Worm (Caenorhabditis elegans) whole organism, L1 larva: ENCODE data around the gene T22F3.8.

ENCODE experiments used
- C04F5.9 ChIP-seq: sonication (generic microtip); optimal IDR thresholded peaks from 2 replicates; lab custom pipeline; 2016; ENCODE audit warnings: missing genetic modification characterization, missing compliant biosample characterization
- aly-2 ChIP-seq: fragments of 150-350 bp; optimal IDR thresholded peaks from 2 replicates; lab custom pipeline; 2014; ENCODE audit warnings: missing biosample characterization, missing genetic modification characterization
- ceh-63 ChIP-seq: fragments of 200-800 bp; sonication (Bioruptor generic); optimal IDR thresholded peaks from 2 replicates; lab custom pipeline; 2018; ENCODE audit warnings: mild to moderate bottlenecking, missing genetic modification characterization, missing compliant biosample characterization
- ceh-82 ChIP-seq, 3 experiments: fragments of 150-350 bp in 1 of 3; sonication (generic microtip) in 2 of 3; optimal IDR thresholded peaks; 2 replicates each; lab custom pipeline; 2014 to 2017; ENCODE audit warnings: missing biosample characterization in 3 of 3, missing genetic modification characterization in 3 of 3
- ceh-88 ChIP-seq: fragments of 200-800 bp; sonication (Bioruptor generic); IDR thresholded peaks from 2 replicates; pipeline ENCODE4 v1.3.6; 2022; ENCODE audit warnings: missing genetic modification characterization, missing compliant biosample characterization
- dsc-1 ChIP-seq: sonication (generic microtip); optimal IDR thresholded peaks from 2 replicates; lab custom pipeline; 2016; ENCODE audit warnings: mild to moderate bottlenecking, missing genetic modification characterization, missing compliant biosample characterization
- efl-1 ChIP-seq, 4 experiments: fragments of 150-350 bp; optimal IDR thresholded peaks in 3 of 4; peaks in 1 of 4; 1 replicate in 1 of 4; 2 replicates in 3 of 4; lab custom pipeline; 2014; ENCODE audit warnings: missing biosample characterization in 2 of 4, missing genetic modification characterization in 2 of 4, missing genetic modification reagents in 2 of 4
- egl-27 ChIP-seq, 2 experiments: fragments of 150-350 bp in 1 of 2; sonication (generic microtip); optimal IDR thresholded peaks; 3 replicates each; lab custom pipeline; 2017 to 2018; ENCODE audit warnings: missing biosample characterization in 2 of 2, missing genetic modification characterization in 2 of 2, missing genetic modification reagents in 2 of 2
- elt-2 ChIP-seq: sonication (generic microtip); optimal IDR thresholded peaks from 2 replicates; lab custom pipeline; 2016; ENCODE audit warnings: missing genetic modification characterization, mild to moderate bottlenecking, inconsistent platforms, missing compliant biosample characterization, missing genetic modification reagents
- fkh-8 ChIP-seq: sonication (generic microtip); optimal IDR thresholded peaks from 2 replicates; lab custom pipeline; 2016; ENCODE audit warnings: mild to moderate bottlenecking, missing genetic modification characterization, missing compliant biosample characterization
- grh-1 ChIP-seq: fragments of 200-800 bp; sonication (Bioruptor generic); IDR thresholded peaks from 2 replicates; pipeline ENCODE4 v1.3.6; 2022; ENCODE audit warnings: missing genetic modification reagents, missing genetic modification characterization, missing compliant biosample characterization
- hpl-2 ChIP-seq: fragments of 150-350 bp; optimal IDR thresholded peaks from 2 replicates; lab custom pipeline; 2014; ENCODE audit warnings: missing biosample characterization, missing genetic modification reagents, missing genetic modification characterization
- isw-1 ChIP-seq: fragments of 200-800 bp; sonication (Bioruptor generic); IDR thresholded peaks from 2 replicates; pipeline ENCODE4 v1.3.6; 2022; ENCODE audit warnings: missing genetic modification characterization, missing compliant biosample characterization
- jun-1 ChIP-seq: fragments of 150-350 bp; optimal IDR thresholded peaks from 2 replicates; lab custom pipeline; 2014; ENCODE audit warnings: missing biosample characterization, missing genetic modification reagents, missing genetic modification characterization
- lin-13 ChIP-seq: fragments of 150-350 bp; optimal IDR thresholded peaks from 2 replicates; lab custom pipeline; 2014; ENCODE audit warnings: missing biosample characterization, missing genetic modification reagents, missing genetic modification characterization
- lin-14 ChIP-seq: fragments of 200-800 bp; sonication (Bioruptor generic); optimal IDR thresholded peaks from 2 replicates; lab custom pipeline; 2018; ENCODE audit warnings: mild to moderate bottlenecking, missing genetic modification characterization, moderate library complexity, missing compliant biosample characterization
- lin-35 ChIP-seq, 2 experiments: fragments of 150-350 bp; optimal IDR thresholded peaks; 2 replicates each; lab custom pipeline; 2014; ENCODE audit warnings: missing biosample characterization in 2 of 2, missing genetic modification characterization in 2 of 2, missing genetic modification reagents in 2 of 2
- lin-39 ChIP-seq: fragments of 150-350 bp; optimal IDR thresholded peaks from 2 replicates; lab custom pipeline; 2014; ENCODE audit warnings: missing biosample characterization, missing genetic modification reagents, missing genetic modification characterization
- mdl-1 ChIP-seq, 2 experiments: fragments of 150-350 bp; optimal IDR thresholded peaks; 2 replicates each; lab custom pipeline; 2014 to 2017; ENCODE audit warnings: missing biosample characterization in 2 of 2, missing genetic modification characterization in 2 of 2, inconsistent platforms in 1 of 2
- mef-2 ChIP-seq: fragments of 150-350 bp; optimal IDR thresholded peaks from 2 replicates; lab custom pipeline; 2014; ENCODE audit warnings: missing biosample characterization, missing genetic modification characterization
- nhr-12 ChIP-seq: sonication (generic microtip); optimal IDR thresholded peaks from 2 replicates; lab custom pipeline; 2017; ENCODE audit warnings: missing biosample characterization, missing genetic modification characterization
- nhr-19 ChIP-seq: fragments of 200-800 bp; sonication (Bioruptor generic); conservative IDR thresholded peaks from 2 replicates; pipeline ENCODE4 v1.3.6; 2022; ENCODE audit warnings: missing genetic modification characterization, missing compliant biosample characterization
- nhr-20 ChIP-seq: sonication (generic microtip); optimal IDR thresholded peaks from 2 replicates; lab custom pipeline; 2016; ENCODE audit warnings: mild to moderate bottlenecking, missing genetic modification characterization, missing compliant biosample characterization
- nhr-71 ChIP-seq: sonication (generic microtip); optimal IDR thresholded peaks from 2 replicates; lab custom pipeline; 2016; ENCODE audit warnings: mild to moderate bottlenecking, missing genetic modification characterization, moderate library complexity, missing compliant biosample characterization
- nhr-76 ChIP-seq: sonication (generic microtip); optimal IDR thresholded peaks from 2 replicates; lab custom pipeline; 2017; ENCODE audit warnings: missing biosample characterization, missing genetic modification characterization
- nhr-77 ChIP-seq: fragments of 150-350 bp; optimal IDR thresholded peaks from 2 replicates; lab custom pipeline; 2014; ENCODE audit warnings: missing biosample characterization, missing genetic modification characterization
- nhr-85 ChIP-seq: sonication (generic microtip); peaks from one replicate; lab custom pipeline; 2016; ENCODE audit warnings: missing genetic modification characterization, inconsistent platforms, missing compliant biosample characterization
- nhr-90 ChIP-seq: sonication (generic microtip); optimal IDR thresholded peaks from 2 replicates; lab custom pipeline; 2016; ENCODE audit warnings: mild to moderate bottlenecking, missing genetic modification characterization, missing compliant biosample characterization; ENCODE audit not compliant: poor library complexity
- pax-3 ChIP-seq: fragments of 200-800 bp; sonication (Bioruptor generic); optimal IDR thresholded peaks from 2 replicates; lab custom pipeline; 2018; ENCODE audit warnings: mild to moderate bottlenecking, missing genetic modification characterization, moderate library complexity, missing compliant biosample characterization
- skn-1 ChIP-seq: fragments of 150-350 bp; optimal IDR thresholded peaks from 2 replicates; lab custom pipeline; 2014; ENCODE audit warnings: missing biosample characterization, missing genetic modification characterization
- snu-23 ChIP-seq: sonication (generic microtip); optimal IDR thresholded peaks from 2 replicates; lab custom pipeline; 2016; ENCODE audit warnings: missing genetic modification characterization, missing compliant biosample characterization
- sox-4 ChIP-seq: sonication (generic microtip); optimal IDR thresholded peaks from 2 replicates; lab custom pipeline; 2016; ENCODE audit warnings: missing genetic modification characterization, missing compliant biosample characterization
- swsn-7 ChIP-seq: sonication (generic microtip); optimal IDR thresholded peaks from 2 replicates; lab custom pipeline; 2016; ENCODE audit warnings: missing genetic modification characterization, missing compliant biosample characterization
- unc-130 ChIP-seq: fragments of 150-350 bp; optimal IDR thresholded peaks from 2 replicates; lab custom pipeline; 2017; ENCODE audit warnings: missing biosample characterization, missing genetic modification characterization, inconsistent platforms
- xbp-1 ChIP-seq: sonication (generic microtip); optimal IDR thresholded peaks from 2 replicates; lab custom pipeline; 2016; ENCODE audit warnings: missing genetic modification characterization, missing compliant biosample characterization
- zag-1 ChIP-seq: fragments of 150-350 bp; optimal IDR thresholded peaks from 2 replicates; lab custom pipeline; 2014; ENCODE audit warnings: missing biosample characterization, missing genetic modification characterization
- ztf-11 ChIP-seq, 2 experiments: sonication (generic microtip); optimal IDR thresholded peaks; 2 replicates each; lab custom pipeline; 2016 to 2017; ENCODE audit warnings: missing genetic modification characterization in 2 of 2, missing biosample characterization in 1 of 2, missing compliant biosample characterization in 1 of 2

The T22F3.8 gene

ce11 chrV:3644193-3644693, 39.0 kb upstream of the T22F3.8 start, which contains the start of gene F59B1.8 (continued):
- TF ChIP-seq nhr-77 (tag; lab: Kevin White, UChicago) = peak; percentile 20
- peak; percentile 27 for TF ChIP-seq swsn-7 (tag; lab: Kevin White, UChicago)
- TF ChIP-seq unc-130 (tag; lab: Kevin White, UChicago) = no peak
- TF ChIP-seq, all 84 proteins: peak for 22

ce11 chrV:3639873-3640272, 34.6 kb upstream of the T22F3.8 start:
- TF ChIP-seq sox-4 (tag; lab: Kevin White, UChicago) (peak; percentile 37), nhr-85 (tag; lab: Kevin White, UChicago) (no peak), isw-1 (GFP tag; lab: Robert Waterston, UW) (no peak), nhr-71 (peak; percentile 1), fkh-8 (tag; lab: Kevin White, UChicago) (peak; percentile 55), dsc-1 (tag; lab: Kevin White, UChicago) (peak; percentile 91), pax-3 (tag; lab: Kevin White, UChicago) (peak; percentile 44)

ce11 chrV:3637086-3637485, 31.9 kb upstream of the T22F3.8 start, which contains the start of gene srx-41:
TSS of gene srx-41 (minus strand) at chrV:3637186.
- TF ChIP-seq efl-1 (optimal IDR thresholded peaks at IDR 0.05; lab: Kevin White, UChicago) (no peak), efl-1 (GFP tag; optimal IDR thresholded peaks at IDR 0.05 in 1 of 2; lab: Kevin White, UChicago) (no peak), hpl-2 (no peak), zag-1 (no peak), ztf-11 (tag; optimal IDR thresholded peaks at IDR 0.05; lab: Kevin White, UChicago) (no peak), aly-2 (tag; lab: Kevin White, UChicago) (no peak), swsn-7 (tag; lab: Kevin White, UChicago) (no peak), skn-1 (tag; lab: Kevin White, UChicago) (no peak), nhr-12 (no peak), lin-13 (GFP tag; lab: Kevin White, UChicago) (no peak), nhr-76 (no peak), isw-1 (GFP tag; lab: Robert Waterston, UW) (no peak), jun-1 (tag; lab: Kevin White, UChicago) (no peak), grh-1 (GFP tag; lab: Robert Waterston, UW) (no peak), lin-39 (tag; lab: Kevin White, UChicago) (no peak), fkh-8 (tag; lab: Kevin White, UChicago) (no peak), sox-4 (tag; lab: Kevin White, UChicago) (no peak), dsc-1 (tag; lab: Kevin White, UChicago) (no peak), ceh-82 (tag; optimal IDR thresholded peaks at IDR 0.05; lab: Kevin White, UChicago) (no peak)

ce11 chrV:3634293-3635016, 29.2 kb upstream of the T22F3.8 start:
- peak; percentile 92 for TF ChIP-seq elt-2 (tag; lab: Kevin White, UChicago)
- TF ChIP-seq egl-27 (tag; optimal IDR thresholded peaks at IDR 0.05; lab: Kevin White, UChicago) = no peak
- TF ChIP-seq nhr-20 (tag; lab: Kevin White, UChicago) = peak; percentile 33
- TF ChIP-seq snu-23 = no peak
- TF ChIP-seq ceh-63 (GFP tag; lab: Kevin White, UChicago) = no peak
- TF ChIP-seq nhr-19 (GFP tag; lab: Robert Waterston, UW) = no peak
- TF ChIP-seq C04F5.9 = no peak
- peak; percentile 15 for TF ChIP-seq nhr-90 (tag; lab: Kevin White, UChicago)
- no peak for TF ChIP-seq isw-1 (GFP tag; lab: Robert Waterston, UW)
- TF ChIP-seq efl-1 (optimal IDR thresholded peaks at IDR 0.05; lab: Kevin White, UChicago) = no peak
- peak in 1 of 2 experiments; percentile 93 for TF ChIP-seq efl-1 (GFP tag; optimal IDR thresholded peaks at IDR 0.05 in 1 of 2; lab: Kevin White, UChicago)
- no peak for TF ChIP-seq xbp-1 (tag; lab: Kevin White, UChicago)
- no peak for TF ChIP-seq lin-14 (GFP tag; lab: Kevin White, UChicago)
- TF ChIP-seq mef-2 = no peak
- TF ChIP-seq nhr-71 = peak; percentile 54
- TF ChIP-seq mdl-1 (tag; optimal IDR thresholded peaks at IDR 0.05; lab: Kevin White, UChicago) = peak in 1 of 2 experiments; percentile 13
- no peak for TF ChIP-seq ceh-88
- peak in 1 of 2 experiments; percentile 53 for TF ChIP-seq lin-35 (GFP tag; optimal IDR thresholded peaks at IDR 0.05; lab: Kevin White, UChicago)
